Worm (Caenorhabditis elegans) whole organism, early embryonic: ENCODE results near the gene rga-3.

ENCODE experiments used
- B0310.2 ChIP-seq: sonication (generic microtip); optimal IDR thresholded peaks from 2 replicates; lab custom pipeline; 2016; ENCODE audit warnings: mild to moderate bottlenecking, missing genetic modification characterization, missing compliant biosample characterization
- aly-1 ChIP-seq: sonication (generic microtip); optimal IDR thresholded peaks from 2 replicates; lab custom pipeline; 2016; ENCODE audit warnings: missing genetic modification characterization, missing compliant biosample characterization
- ama-1 ChIP-seq: fragments of 150-350 bp; optimal IDR thresholded peaks from 2 replicates; lab custom pipeline; 2014
- ets-7 ChIP-seq: sonication (generic microtip); optimal IDR thresholded peaks from 2 replicates; lab custom pipeline; 2016; ENCODE audit warnings: missing genotype, missing genetic modification characterization, missing compliant biosample characterization
- flt-1 ChIP-seq: fragments of 200-800 bp; sonication (Bioruptor generic); IDR thresholded peaks from 2 replicates; pipeline ENCODE4 v1.3.6; 2022; ENCODE audit warnings: missing genetic modification characterization, missing compliant biosample characterization
- hmbx-1 ChIP-seq: sonication (generic microtip); optimal IDR thresholded peaks from 2 replicates; lab custom pipeline; 2016; ENCODE audit warnings: mild to moderate bottlenecking, missing genetic modification characterization, missing compliant biosample characterization
- hnd-1 ChIP-seq: sonication (generic microtip); optimal IDR thresholded peaks from 2 replicates; lab custom pipeline; 2016; ENCODE audit warnings: missing genetic modification characterization, missing compliant biosample characterization
- scrt-1 ChIP-seq: fragments of 200-800 bp; sonication (Bioruptor generic); IDR thresholded peaks from 2 replicates; pipeline ENCODE4 v1.3.6; 2022; ENCODE audit warnings: missing genetic modification characterization, missing compliant biosample characterization
- tbx-11 ChIP-seq: fragments of 200-800 bp; sonication (Bioruptor generic); IDR thresholded peaks from 2 replicates; pipeline ENCODE4 v1.3.6; 2022; ENCODE audit warnings: missing genetic modification characterization, missing compliant biosample characterization
- tbx-37 ChIP-seq: fragments of 200-800 bp; sonication (Bioruptor generic); conservative IDR thresholded peaks from 2 replicates; pipeline ENCODE4 v1.3.6; 2022; ENCODE audit warnings: missing genetic modification reagents, missing genetic modification characterization, missing compliant biosample characterization
- tra-4 ChIP-seq: sonication (generic microtip); optimal IDR thresholded peaks from 2 replicates; lab custom pipeline; 2017; ENCODE audit warnings: missing genetic modification characterization, missing compliant biosample characterization

DNA sequence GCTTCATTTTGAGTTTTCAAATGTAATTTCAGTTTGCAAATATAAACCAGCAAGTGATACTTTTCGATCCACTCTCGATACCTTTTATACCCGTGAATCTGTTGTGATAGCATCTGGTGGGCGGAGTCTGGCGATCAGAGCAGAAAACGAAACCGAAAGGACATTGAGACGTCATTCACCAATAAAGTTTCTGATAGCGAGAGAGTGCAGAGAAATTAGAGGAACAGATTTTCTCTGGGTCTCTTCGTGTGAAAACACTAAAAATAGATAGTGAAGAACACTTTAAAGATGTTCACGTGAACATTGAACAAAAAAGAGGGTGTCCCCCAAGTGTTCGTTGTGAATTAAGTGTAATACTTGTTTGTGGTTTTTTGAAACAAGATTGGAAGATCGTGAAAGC is 46.1 kb downstream of the rga-3 start, which contains the start of gene pgph-3:
- TF ChIP-seq ets-7 (tag; lab: Kevin White, UChicago) (no peak), flt-1 (GFP tag; lab: Robert Waterston, UW) (no peak), B0310.2 (tag; lab: Kevin White, UChicago) (no peak), scrt-1 (no peak), aly-1 (tag; lab: Kevin White, UChicago) (no peak), tra-4 (tag; lab: Kevin White, UChicago) (no peak), ama-1 (lab: Kevin White, UChicago) (no peak), hnd-1 (tag; lab: Kevin White, UChicago) (no peak), hmbx-1 (no peak), tbx-37 (GFP tag; lab: Robert Waterston, UW) (no peak), tbx-11 (GFP tag; lab: Robert Waterston, UW) (no peak)
